Fruit fly (Drosophila melanogaster) whole organism, pupa: ENCODE data around the gene wrd.

Experiments used
- CG12605 ChIP-seq: fragments of 200-800 bp; sonication (Bioruptor generic); IDR thresholded peaks from 2 replicates; pipeline ENCODE4 v1.3.6; 2022; ENCODE audit warnings: missing biosample characterization, missing genetic modification characterization
- CG13204 ChIP-seq: fragments of 200-800 bp; sonication (Bioruptor generic); optimal IDR thresholded peaks from 2 replicates; lab custom pipeline; 2018; ENCODE audit warnings: missing biosample characterization, mild to moderate bottlenecking, missing genetic modification characterization, moderate library complexity
- CG4496 ChIP-seq: fragments of 200-800 bp; sonication (Bioruptor generic); IDR thresholded peaks from 3 replicates; pipeline ENCODE4 v1.3.6; 2022; ENCODE audit warnings: missing biosample characterization, missing genetic modification characterization
- Ets98B ChIP-seq: fragments of 200-800 bp; sonication (Bioruptor generic); IDR thresholded peaks from 2 replicates; pipeline ENCODE4 v1.3.6; 2022; ENCODE audit warnings: missing biosample characterization, missing genetic modification characterization
- Pif1A ChIP-seq: fragments of 200-800 bp; sonication (Bioruptor generic); optimal IDR thresholded peaks from 3 replicates; lab custom pipeline; 2016; ENCODE audit warnings: missing biosample characterization, missing genetic modification characterization
- Snoo ChIP-seq: fragments of 200-800 bp; sonication (Bioruptor generic); optimal IDR thresholded peaks from 3 replicates; lab custom pipeline; 2017; ENCODE audit warnings: missing biosample characterization, mild to moderate bottlenecking, missing genetic modification characterization, inconsistent platforms
- fd96Ca ChIP-seq: fragments of 200-800 bp; sonication (Bioruptor generic); IDR thresholded peaks from 3 replicates; pipeline ENCODE4 v1.3.6; 2022; ENCODE audit warnings: missing biosample characterization, missing genetic modification characterization
- rn ChIP-seq: fragments of 200-800 bp; sonication (Bioruptor generic); IDR thresholded peaks from 2 replicates; pipeline ENCODE4 v1.3.6; 2022; ENCODE audit warnings: missing biosample characterization, missing genetic modification characterization

DNA sequence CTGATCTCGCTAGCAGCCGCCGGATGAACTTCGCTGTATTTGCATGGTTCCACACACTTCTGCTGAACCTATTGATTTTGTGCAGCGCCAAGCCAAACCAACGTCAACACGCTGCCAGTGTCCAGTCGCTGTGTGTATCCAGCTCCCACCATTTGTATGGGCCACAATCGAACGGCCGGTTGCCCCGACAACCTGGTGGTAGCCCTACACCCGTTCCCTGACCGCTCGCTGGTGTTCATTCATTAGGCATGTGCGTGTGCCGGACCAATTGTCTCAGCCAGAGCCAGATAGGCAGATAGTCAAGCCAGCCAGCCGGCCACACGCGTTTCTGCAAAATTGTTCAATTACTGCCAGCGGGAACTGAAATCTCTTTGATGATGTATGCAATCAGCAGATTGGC lies 24.3 kb downstream of the wrd start, which contains the start of gene CG14313:
- no peak for TF ChIP-seq CG12605 (GFP tag; lab: Robert Waterston, UW)
- no peak for TF ChIP-seq Snoo (tag; lab: Kevin White, UChicago)
- TF ChIP-seq CG13204 (GFP tag; lab: Kevin White, UChicago) = no peak
- TF ChIP-seq Ets98B (GFP tag; lab: Robert Waterston, UW) = no peak
- TF ChIP-seq fd96Ca (GFP tag; lab: Robert Waterston, UW) = no peak
- no peak for TF ChIP-seq Pif1A (GFP tag; lab: Kevin White, UChicago)
- TF ChIP-seq rn = no peak
- TF ChIP-seq CG4496 (GFP tag; lab: Robert Waterston, UW) = no peak
